Fruit fly (Drosophila melanogaster) whole organism, embryonic: ENCODE measurements around the gene Drgx.

Experiments
- Antp ChIP-seq: fragments of 200-800 bp; sonication (Bioruptor generic); optimal IDR thresholded peaks from 3 replicates; lab custom pipeline; 2016; ENCODE audit warnings: missing biosample characterization, missing genetic modification characterization
- Bgb ChIP-seq: fragments of 200-800 bp; sonication (Bioruptor generic); IDR thresholded peaks from 2 replicates; pipeline ENCODE4 v1.3.6; 2022; ENCODE audit warnings: missing biosample characterization, missing genetic modification characterization; ENCODE audit not compliant: partially characterized antibody
- CG11093 ChIP-seq: fragments of 200-800 bp; sonication (Bioruptor generic); IDR thresholded peaks from 3 replicates; pipeline ENCODE4 v1.3.6; 2022; ENCODE audit warnings: missing biosample characterization, missing genetic modification characterization
- CG12071 ChIP-seq: fragments of 200-800 bp; sonication (Bioruptor generic); optimal IDR thresholded peaks from 3 replicates; lab custom pipeline; 2018; ENCODE audit warnings: missing biosample characterization, mild to moderate bottlenecking, missing genetic modification characterization
- CG12659 ChIP-seq: fragments of 200-800 bp; sonication (Bioruptor generic); optimal IDR thresholded peaks from 3 replicates; lab custom pipeline; 2017; ENCODE audit warnings: mild to moderate bottlenecking, missing biosample characterization, missing genetic modification reagents, missing genetic modification characterization
- CG16779 ChIP-seq: fragments of 200-800 bp; sonication (Bioruptor generic); IDR thresholded peaks from 2 replicates; pipeline ENCODE4 v1.3.6; 2022; ENCODE audit warnings: missing biosample characterization, missing genetic modification characterization
- CG1792 ChIP-seq: fragments of 200-800 bp; sonication (Bioruptor generic); optimal IDR thresholded peaks from 2 replicates; lab custom pipeline; 2016; ENCODE audit warnings: missing biosample characterization, missing genetic modification characterization
- CG18599 ChIP-seq: fragments of 200-800 bp; sonication (Bioruptor generic); optimal IDR thresholded peaks from 3 replicates; lab custom pipeline; 2017; ENCODE audit warnings: missing biosample characterization, missing genetic modification characterization, mild to moderate bottlenecking, moderate library complexity, missing genetic modification reagents
- CG18619 ChIP-seq: fragments of 200-800 bp; sonication (Bioruptor generic); optimal IDR thresholded peaks from 3 replicates; lab custom pipeline; 2017; ENCODE audit warnings: missing biosample characterization, mild to moderate bottlenecking, missing genetic modification characterization
- CG2875 ChIP-seq: fragments of 200-800 bp; sonication (Bioruptor generic); optimal IDR thresholded peaks from 2 replicates; lab custom pipeline; 2017; ENCODE audit warnings: missing biosample characterization, mild to moderate bottlenecking, missing genetic modification characterization, missing genetic modification reagents
- CG31224 ChIP-seq: fragments of 200-800 bp; sonication (Bioruptor generic); IDR thresholded peaks from 2 replicates; pipeline ENCODE4 v1.3.6; 2022; ENCODE audit warnings: missing biosample characterization, missing genetic modification characterization
- CG32772 ChIP-seq: fragments of 200-800 bp; sonication (Bioruptor generic); IDR thresholded peaks from 2 replicates; pipeline ENCODE4 v1.3.6; 2022; ENCODE audit warnings: missing biosample characterization, missing genetic modification characterization
- CG34224 ChIP-seq: fragments of 200-800 bp; sonication (Bioruptor generic); IDR thresholded peaks from 3 replicates; pipeline ENCODE4 v1.3.6; 2022; ENCODE audit warnings: missing biosample characterization, missing genetic modification characterization; ENCODE audit not compliant: partially characterized antibody
- CG3847 ChIP-seq: fragments of 200-800 bp; sonication (Bioruptor generic); IDR thresholded peaks from 2 replicates; pipeline ENCODE4 v1.3.6; 2022; ENCODE audit warnings: missing biosample characterization, missing genetic modification characterization
- CG42726 ChIP-seq: fragments of 200-800 bp; sonication (Bioruptor generic); IDR thresholded peaks from 2 replicates; pipeline ENCODE4 v1.3.6; 2022; ENCODE audit warnings: missing biosample characterization, missing genetic modification characterization; ENCODE audit not compliant: partially characterized antibody
- CG4707 ChIP-seq: fragments of 200-800 bp; sonication (Bioruptor generic); optimal IDR thresholded peaks from 2 replicates; lab custom pipeline; 2018; ENCODE audit warnings: missing biosample characterization, mild to moderate bottlenecking, missing genetic modification characterization, moderate library complexity
- CG5180 ChIP-seq: fragments of 200-800 bp; sonication (Bioruptor generic); optimal IDR thresholded peaks from 3 replicates; lab custom pipeline; 2017; ENCODE audit warnings: missing biosample characterization, missing genetic modification characterization, mild to moderate bottlenecking, moderate library complexity, missing genetic modification reagents
- CG7357 ChIP-seq: fragments of 200-800 bp; sonication (Bioruptor generic); IDR thresholded peaks from 3 replicates; pipeline ENCODE4 v1.3.6; 2022; ENCODE audit warnings: missing biosample characterization, missing genetic modification characterization
- CG7987 ChIP-seq: fragments of 200-800 bp; sonication (Bioruptor generic); optimal IDR thresholded peaks from 2 replicates; lab custom pipeline; 2018; ENCODE audit warnings: missing biosample characterization, mild to moderate bottlenecking, missing genetic modification characterization, moderate library complexity
- CG9797 ChIP-seq: fragments of 200-800 bp; sonication (Bioruptor generic); optimal IDR thresholded peaks from 3 replicates; lab custom pipeline; 2018; ENCODE audit warnings: missing biosample characterization, mild to moderate bottlenecking, missing genetic modification characterization
- D ChIP-seq, 2 experiments: fragments of 200-800 bp in 1 of 2; fragments of >200 bp in 1 of 2; sonication (Bioruptor generic) in 1 of 2; optimal IDR thresholded peaks; 2 replicates in 1 of 2; 3 replicates in 1 of 2; lab custom pipeline; 2017; ENCODE audit warnings: mild to moderate bottlenecking in 1 of 2, missing biosample characterization in 1 of 2, missing genetic modification characterization in 1 of 2, missing genetic modification reagents in 1 of 2
- Dad ChIP-seq: fragments of 200-800 bp; sonication (Bioruptor generic); optimal IDR thresholded peaks from 3 replicates; lab custom pipeline; 2016; ENCODE audit warnings: missing biosample characterization, missing genetic modification characterization
- Drgx ChIP-seq: fragments of 200-800 bp; sonication (Bioruptor generic); IDR thresholded peaks from 2 replicates; pipeline ENCODE4 v1.3.6; 2022; ENCODE audit warnings: missing biosample characterization, missing genetic modification characterization
- ERR ChIP-seq: fragments of 200-800 bp; sonication (Bioruptor generic); optimal IDR thresholded peaks from 2 replicates; lab custom pipeline; 2016; ENCODE audit warnings: missing biosample characterization, missing genetic modification characterization
- Fer2 ChIP-seq: fragments of 200-800 bp; sonication (Bioruptor generic); optimal IDR thresholded peaks from 2 replicates; lab custom pipeline; 2018; ENCODE audit warnings: missing biosample characterization, mild to moderate bottlenecking, missing genetic modification characterization, moderate library complexity
- Gug ChIP-seq: fragments of 200-800 bp; sonication (Bioruptor generic); IDR thresholded peaks from 4 replicates; pipeline ENCODE4 v1.3.6; 2022; ENCODE audit warnings: missing biosample characterization, missing genetic modification characterization
- Hmx ChIP-seq: fragments of 200-800 bp; sonication (Bioruptor generic); optimal IDR thresholded peaks from 2 replicates; lab custom pipeline; 2016; ENCODE audit warnings: missing biosample characterization, missing genetic modification characterization
- Nf-YB ChIP-seq: fragments of 200-800 bp; sonication (Bioruptor generic); optimal IDR thresholded peaks from 3 replicates; lab custom pipeline; 2019; ENCODE audit warnings: missing biosample characterization, mild to moderate bottlenecking, missing genetic modification characterization, moderate library complexity
- Sin3A ChIP-seq: fragments of >200 bp; optimal IDR thresholded peaks from 2 replicates; lab custom pipeline; 2018
- Sry-β ChIP-seq: fragments of 200-800 bp; sonication (Bioruptor generic); optimal IDR thresholded peaks from 2 replicates; lab custom pipeline; 2018; ENCODE audit warnings: missing biosample characterization, mild to moderate bottlenecking, missing genetic modification characterization, moderate library complexity
- Ssrp ChIP-seq: fragments of 200-800 bp; sonication (Bioruptor generic); optimal IDR thresholded peaks from 2 replicates; lab custom pipeline; 2018; ENCODE audit warnings: missing biosample characterization, mild to moderate bottlenecking, missing genetic modification characterization, moderate library complexity
- amos ChIP-seq: fragments of 200-800 bp; sonication (Bioruptor generic); IDR thresholded peaks from 2 replicates; pipeline ENCODE4 v1.3.6; 2022; ENCODE audit warnings: missing biosample characterization, missing genetic modification characterization; ENCODE audit not compliant: partially characterized antibody
- bowl ChIP-seq: fragments of 200-800 bp; sonication (Bioruptor generic); IDR thresholded peaks from 2 replicates; pipeline ENCODE4 v1.3.6; 2022; ENCODE audit warnings: missing biosample characterization, missing genetic modification characterization
- br ChIP-seq: fragments of >200 bp; optimal IDR thresholded peaks from 2 replicates; lab custom pipeline; 2017
- cato ChIP-seq: fragments of 200-800 bp; sonication (Bioruptor generic); optimal IDR thresholded peaks from 2 replicates; lab custom pipeline; 2016; ENCODE audit warnings: missing biosample characterization, missing genetic modification characterization, borderline replicate concordance
- fu2 ChIP-seq: fragments of 200-800 bp; sonication (Bioruptor generic); optimal IDR thresholded peaks from 2 replicates; lab custom pipeline; 2016; ENCODE audit warnings: missing biosample characterization, missing genetic modification characterization
- gce ChIP-seq: fragments of 200-800 bp; sonication (Bioruptor generic); IDR thresholded peaks from 3 replicates; pipeline ENCODE4 v1.3.6; 2022; ENCODE audit warnings: missing biosample characterization, missing genetic modification characterization
- gsb ChIP-seq: fragments of 200-800 bp; sonication (Bioruptor generic); IDR thresholded peaks from 2 replicates; pipeline ENCODE4 v1.3.6; 2022; ENCODE audit warnings: missing biosample characterization, missing genetic modification characterization
- kni ChIP-seq: fragments of 200-800 bp; sonication (Bioruptor generic); optimal IDR thresholded peaks from 3 replicates; lab custom pipeline; 2017; ENCODE audit warnings: mild to moderate bottlenecking, missing biosample characterization, missing genetic modification reagents, missing genetic modification characterization
- lilli ChIP-seq: fragments of 200-800 bp; sonication (Bioruptor generic); optimal IDR thresholded peaks from 3 replicates; lab custom pipeline; 2016; ENCODE audit warnings: missing biosample characterization, missing genetic modification characterization
- mld ChIP-seq: fragments of 200-800 bp; sonication (Bioruptor generic); IDR thresholded peaks from 3 replicates; pipeline ENCODE4 v1.3.6; 2022; ENCODE audit warnings: missing biosample characterization, missing genetic modification characterization; ENCODE audit not compliant: partially characterized antibody
- nmo ChIP-seq: fragments of 200-800 bp; sonication (Bioruptor generic); optimal IDR thresholded peaks from 2 replicates; lab custom pipeline; 2018; ENCODE audit warnings: missing biosample characterization, mild to moderate bottlenecking, missing genetic modification characterization, moderate library complexity
- odd ChIP-seq: fragments of 200-800 bp; sonication (Bioruptor generic); optimal IDR thresholded peaks from 2 replicates; lab custom pipeline; 2017; ENCODE audit warnings: missing biosample characterization, mild to moderate bottlenecking, missing genetic modification characterization
- pzg ChIP-seq: fragments of 200-800 bp; sonication (Bioruptor generic); optimal IDR thresholded peaks from 3 replicates; lab custom pipeline; 2018; ENCODE audit warnings: missing biosample characterization, mild to moderate bottlenecking, missing genetic modification characterization, moderate library complexity
- salm ChIP-seq: fragments of 200-800 bp; sonication (Bioruptor generic); optimal IDR thresholded peaks from 2 replicates; lab custom pipeline; 2018; ENCODE audit warnings: missing biosample characterization, mild to moderate bottlenecking, missing genetic modification characterization
- sr ChIP-seq: fragments of 200-800 bp; sonication (Bioruptor generic); IDR thresholded peaks from 3 replicates; pipeline ENCODE4 v1.3.6; 2022; ENCODE audit warnings: missing biosample characterization, missing genetic modification characterization
- ssp ChIP-seq: fragments of 200-800 bp; sonication (Bioruptor generic); IDR thresholded peaks from 2 replicates; pipeline ENCODE4 v1.3.6; 2022; ENCODE audit warnings: missing biosample characterization, missing genetic modification characterization
- stwl ChIP-seq: fragments of 200-800 bp; sonication (Bioruptor generic); optimal IDR thresholded peaks from 3 replicates; lab custom pipeline; 2018; ENCODE audit warnings: missing biosample characterization, mild to moderate bottlenecking, missing genetic modification characterization, moderate library complexity
- toy ChIP-seq: fragments of 200-800 bp; sonication (Bioruptor generic); IDR thresholded peaks from 2 replicates; pipeline ENCODE4 v1.3.6; 2022; ENCODE audit warnings: missing biosample characterization, missing genetic modification characterization
- tx ChIP-seq: fragments of 200-800 bp; sonication (Bioruptor generic); optimal IDR thresholded peaks from 2 replicates; lab custom pipeline; 2016; ENCODE audit warnings: missing biosample characterization, missing genetic modification characterization
- zen ChIP-seq: fragments of 200-800 bp; sonication (Bioruptor generic); optimal IDR thresholded peaks from 3 replicates; lab custom pipeline; 2018; ENCODE audit warnings: missing biosample characterization, mild to moderate bottlenecking, missing genetic modification characterization, moderate library complexity

The Drgx gene

dm6 chr2L:3675770-3676169, 13.2 kb downstream of the Drgx start (continued):
- TF ChIP-seq sr (no peak), stwl (tag; lab: Kevin White, UChicago) (no peak), Antp (peak; percentile 20), Drgx (GFP tag; lab: Robert Waterston, UW) (no peak), CG16779 (no peak), CG1792 (GFP tag; lab: Kevin White, UChicago) (no peak), nmo (GFP tag; lab: Kevin White, UChicago) (peak; percentile 44), CG2875 (GFP tag; lab: Kevin White, UChicago) (peak; percentile 13), CG7987 (GFP tag; lab: Kevin White, UChicago) (no peak), Nf-YB (peak; percentile 6), Bgb (GFP tag; lab: Robert Waterston, UW) (no peak), CG3847 (GFP tag; lab: Robert Waterston, UW) (peak; percentile 10; the same call in 1 of the 2 replicates), gsb (GFP tag; lab: Robert Waterston, UW) (no peak), CG31224 (no peak), CG4707 (GFP tag; lab: Kevin White, UChicago) (no peak), CG7357 (GFP tag; lab: Robert Waterston, UW) (peak; percentile 37; the same call in 1 of the 3 replicates), pzg (GFP tag; lab: Kevin White, UChicago) (no peak), Fer2 (tag; lab: Kevin White, UChicago) (no peak), lilli (GFP tag; lab: Kevin White, UChicago) (peak; percentile 9), CG9797 (GFP tag; lab: Kevin White, UChicago) (no peak), Sin3A (lab: Kevin White, UChicago) (no peak), CG34224 (GFP tag; lab: Robert Waterston, UW) (no peak), zen (peak; percentile 64), bowl (GFP tag; lab: Robert Waterston, UW) (no peak), fu2 (no peak), Hmx (GFP tag; lab: Kevin White, UChicago) (no peak), CG42726 (no peak), tx (GFP tag; lab: Kevin White, UChicago) (no peak), CG12659 (GFP tag; lab: Kevin White, UChicago) (no peak), br (lab: Kevin White, UChicago) (no peak), toy (GFP tag; lab: Robert Waterston, UW) (no peak), CG5180 (GFP tag; lab: Kevin White, UChicago) (no peak), Ssrp (tag; lab: Kevin White, UChicago) (no peak), D (optimal IDR thresholded peaks at IDR 0.05; lab: Kevin White, UChicago) (no peak), D (GFP tag; optimal IDR thresholded peaks at IDR 0.05; lab: Kevin White, UChicago) (peak; percentile 40), amos (no peak), CG18599 (GFP tag; lab: Kevin White, UChicago) (no peak), Dad (GFP tag; lab: Kevin White, UChicago) (no peak), CG32772 (GFP tag; lab: Robert Waterston, UW) (0 out of 2 replicates have a peak, but pooled peaks have one; percentile 7), odd (GFP tag; lab: Kevin White, UChicago) (no peak), Gug (GFP tag; lab: Robert Waterston, UW) (no peak), cato (GFP tag; lab: Kevin White, UChicago) (no peak), ERR (GFP tag; lab: Kevin White, UChicago) (no peak), CG12071 (GFP tag; lab: Kevin White, UChicago) (no peak), CG11093 (GFP tag; lab: Robert Waterston, UW) (no peak), CG18619 (GFP tag; lab: Kevin White, UChicago) (no peak), ssp (GFP tag; lab: Robert Waterston, UW) (no peak), mld (no peak), kni (GFP tag; lab: Kevin White, UChicago) (no peak), gce (GFP tag; lab: Robert Waterston, UW) (no peak), Sry-β (GFP tag; lab: Kevin White, UChicago) (no peak), salm (no peak)
